Fruit fly (Drosophila melanogaster): ENCODE measurements around the gene Noc1.
A peak's percentile ranks its signal among the peaks of the same experiment; 100 is the strongest.

Noc1 gene

dm6 chr3L:11118627-11119395, 44.2 kb downstream of the Noc1 start:
- TF ChIP-seq Dfd (GFP tag; optimal IDR thresholded peaks at IDR 0.05), result no peak
- TF ChIP-seq br (GFP tag; optimal IDR thresholded peaks at IDR 0.05), result no peak
- TF ChIP-seq GATAd (GFP tag; optimal IDR thresholded peaks at IDR 0.05), result no peak
- TF ChIP-seq h (GFP tag; optimal IDR thresholded peaks at IDR 0.05), result peak; percentile 43
- no peak for TF ChIP-seq pan (optimal IDR thresholded peaks at IDR 0.05)
- no peak for TF ChIP-seq CG32264 (GFP tag; optimal IDR thresholded peaks at IDR 0.05)
- TF ChIP-seq rgr (GFP tag; optimal IDR thresholded peaks at IDR 0.05), result peak; percentile 27
- no peak for TF ChIP-seq lola (GFP tag; optimal IDR thresholded peaks at IDR 0.05)
- peak; percentile 23 for TF ChIP-seq CG9705 (GFP tag; optimal IDR thresholded peaks at IDR 0.05)
- peak in 1 of 2 experiments; percentile 51 for TF ChIP-seq dl (GFP tag; optimal IDR thresholded peaks at IDR 0.05; ENCODE audit: insufficient read depth in 1 of 2, partially characterized antibody in 2 of 2)
- no peak for TF ChIP-seq woc (GFP tag; optimal IDR thresholded peaks at IDR 0.05)
- TF ChIP-seq Rel (GFP tag; optimal IDR thresholded peaks at IDR 0.05), result no peak
- TF ChIP-seq Rel (tag; optimal IDR thresholded peaks at IDR 0.05), result no peak
- peak; percentile 11 for TF ChIP-seq Hnf4 (GFP tag; optimal IDR thresholded peaks at IDR 0.05)
- no peak for TF ChIP-seq dsf (GFP tag; optimal IDR thresholded peaks at IDR 0.05; ENCODE audit: borderline replicate concordance)
- TF ChIP-seq CrebA (GFP tag; optimal IDR thresholded peaks at IDR 0.05; ENCODE audit: borderline replicate concordance), result no peak
- TF ChIP-seq sv (GFP tag; optimal IDR thresholded peaks at IDR 0.05), result peak; percentile 34
- TF ChIP-seq psq (GFP tag; optimal IDR thresholded peaks at IDR 0.05), result peak; percentile 46
- peak; percentile 28 for TF ChIP-seq OdsH (GFP tag; optimal IDR thresholded peaks at IDR 0.05)
- TF ChIP-seq HLH106 (tag; optimal IDR thresholded peaks at IDR 0.05), result no peak
- no peak for TF ChIP-seq Vsx2 (GFP tag; optimal IDR thresholded peaks at IDR 0.05; ENCODE audit: partially characterized antibody)
- TF ChIP-seq Hr78 (GFP tag; optimal IDR thresholded peaks at IDR 0.05), result no peak
- no peak for TF ChIP-seq dmrt93B (GFP tag; optimal IDR thresholded peaks at IDR 0.05)
- TF ChIP-seq foxo (GFP tag; optimal IDR thresholded peaks at IDR 0.05), result peak in 1 of 2 experiments; percentile 25
- peak; percentile 1 for TF ChIP-seq Hr83 (GFP tag; optimal IDR thresholded peaks at IDR 0.05; ENCODE audit: poor library complexity, severe bottlenecking)
- no peak for TF ChIP-seq ey (GFP tag; optimal IDR thresholded peaks at IDR 0.05)
- no peak for TF ChIP-seq jim (GFP tag; optimal IDR thresholded peaks at IDR 0.05)
- no peak for TF ChIP-seq fru (GFP tag; optimal IDR thresholded peaks at IDR 0.05)
- peak; percentile 33 for TF ChIP-seq sage (GFP tag; optimal IDR thresholded peaks at IDR 0.05)
- peak; percentile 16 for TF ChIP-seq Sp1 (GFP tag; optimal IDR thresholded peaks at IDR 0.05)
- TF ChIP-seq tai (GFP tag; optimal IDR thresholded peaks at IDR 0.05), result no peak
- no peak for TF ChIP-seq Myc (optimal IDR thresholded peaks at IDR 0.05)
- TF ChIP-seq Jra (GFP tag; optimal IDR thresholded peaks at IDR 0.05), result peak; percentile 6
- TF ChIP-seq usp (GFP tag; optimal IDR thresholded peaks at IDR 0.05), result no peak
- no peak for TF ChIP-seq brk (GFP tag; optimal IDR thresholded peaks at IDR 0.05)
- TF ChIP-seq Abd-B (GFP tag; optimal IDR thresholded peaks at IDR 0.05), result no peak
- no peak for TF ChIP-seq Mio (GFP tag; optimal IDR thresholded peaks at IDR 0.05)
- no peak for TF ChIP-seq N (GFP tag; optimal IDR thresholded peaks at IDR 0.05)
- TF ChIP-seq Dif (GFP tag; optimal IDR thresholded peaks at IDR 0.05; ENCODE audit: partially characterized antibody), result peak; percentile 69

- TF ChIP-seq Dfd (GFP tag; optimal IDR thresholded peaks at IDR 0.05), result no peak
- TF ChIP-seq Jra (GFP tag; optimal IDR thresholded peaks at IDR 0.05), result no peak
- no peak for TF ChIP-seq Vsx2 (GFP tag; optimal IDR thresholded peaks at IDR 0.05; ENCODE audit: partially characterized antibody)
- TF ChIP-seq OdsH (GFP tag; optimal IDR thresholded peaks at IDR 0.05), result no peak
- TF ChIP-seq dl (GFP tag; optimal IDR thresholded peaks at IDR 0.05; ENCODE audit: insufficient read depth in 1 of 2, partially characterized antibody in 2 of 2), result no peak
- no peak for TF ChIP-seq fru (GFP tag; optimal IDR thresholded peaks at IDR 0.05)
- peak; percentile 6 for TF ChIP-seq dmrt93B (GFP tag; optimal IDR thresholded peaks at IDR 0.05)
- no peak for TF ChIP-seq Dif (GFP tag; optimal IDR thresholded peaks at IDR 0.05; ENCODE audit: partially characterized antibody)
- no peak for TF ChIP-seq foxo (GFP tag; optimal IDR thresholded peaks at IDR 0.05)
- TF ChIP-seq brk (GFP tag; optimal IDR thresholded peaks at IDR 0.05), result no peak
- TF ChIP-seq pan (optimal IDR thresholded peaks at IDR 0.05), result no peak
- TF ChIP-seq sv (GFP tag; optimal IDR thresholded peaks at IDR 0.05), result no peak
- TF ChIP-seq N (GFP tag; optimal IDR thresholded peaks at IDR 0.05), result no peak
- no peak for TF ChIP-seq lola (GFP tag; optimal IDR thresholded peaks at IDR 0.05)
- TF ChIP-seq Hr78 (GFP tag; optimal IDR thresholded peaks at IDR 0.05), result no peak
- TF ChIP-seq HLH106 (tag; optimal IDR thresholded peaks at IDR 0.05), result peak; percentile 30
- peak; percentile 42 for TF ChIP-seq jim (GFP tag; optimal IDR thresholded peaks at IDR 0.05)
- no peak for TF ChIP-seq CG9705 (GFP tag; optimal IDR thresholded peaks at IDR 0.05)
- peak; percentile 18 for TF ChIP-seq ey (GFP tag; optimal IDR thresholded peaks at IDR 0.05)
- TF ChIP-seq woc (GFP tag; optimal IDR thresholded peaks at IDR 0.05), result no peak
- no peak for TF ChIP-seq Sp1 (GFP tag; optimal IDR thresholded peaks at IDR 0.05)
- TF ChIP-seq h (GFP tag; optimal IDR thresholded peaks at IDR 0.05), result no peak
- TF ChIP-seq sage (GFP tag; optimal IDR thresholded peaks at IDR 0.05), result no peak
- no peak for TF ChIP-seq usp (GFP tag; optimal IDR thresholded peaks at IDR 0.05)
- TF ChIP-seq tai (GFP tag; optimal IDR thresholded peaks at IDR 0.05), result no peak
- TF ChIP-seq Mio (GFP tag; optimal IDR thresholded peaks at IDR 0.05), result no peak
- no peak for TF ChIP-seq CG32264 (GFP tag; optimal IDR thresholded peaks at IDR 0.05)
- TF ChIP-seq dsf (GFP tag; optimal IDR thresholded peaks at IDR 0.05; ENCODE audit: borderline replicate concordance), result no peak
- peak; percentile 41 for TF ChIP-seq psq (GFP tag; optimal IDR thresholded peaks at IDR 0.05)
- TF ChIP-seq GATAd (GFP tag; optimal IDR thresholded peaks at IDR 0.05), result no peak
- TF ChIP-seq br (GFP tag; optimal IDR thresholded peaks at IDR 0.05), result no peak
Measured at dm6 chr3L:11119396-11119900, 44.9 kb downstream of the Noc1 start.

All from whole organism, wandering third instar larva.